Fruit fly (Drosophila melanogaster) whole organism, wandering third instar larva: Measurements from ENCODE around the gene dre4.

Experiments used
- CG32264 ChIP-seq: fragments of 200-800 bp; sonication (Bioruptor generic); optimal IDR thresholded peaks from 2 replicates; lab custom pipeline; 2016; ENCODE audit warnings: missing biosample characterization, missing genetic modification characterization
- Dfd ChIP-seq: fragments of >200 bp; optimal IDR thresholded peaks from 2 replicates; lab custom pipeline; 2017; ENCODE audit warnings: missing biosample characterization, missing genetic modification characterization
- GATAd ChIP-seq: sonication (Bioruptor generic); optimal IDR thresholded peaks from 2 replicates; lab custom pipeline; 2016; ENCODE audit warnings: missing biosample characterization, missing genetic modification characterization
- HLH106 ChIP-seq: fragments of 200-800 bp; optimal IDR thresholded peaks from 3 replicates; lab custom pipeline; 2019; ENCODE audit warnings: missing biosample characterization, mild to moderate bottlenecking, missing genetic modification characterization, moderate library complexity
- Hnf4 ChIP-seq: fragments of 200-800 bp; sonication (Bioruptor generic); optimal IDR thresholded peaks from 2 replicates; lab custom pipeline; 2016; ENCODE audit warnings: missing biosample characterization, mild to moderate bottlenecking, missing genetic modification characterization
- Hr83 ChIP-seq: fragments of 200-300 bp; sonication (Bioruptor generic); optimal IDR thresholded peaks from 2 replicates; lab custom pipeline; 2016; ENCODE audit warnings: missing biosample characterization, mild to moderate bottlenecking, missing genetic modification characterization, moderate library complexity; ENCODE audit not compliant: poor library complexity, severe bottlenecking
- Jra ChIP-seq: sonication (Bioruptor generic); optimal IDR thresholded peaks from 2 replicates; lab custom pipeline; 2016; ENCODE audit warnings: missing biosample characterization, missing genetic modification characterization
- Mio ChIP-seq: sonication (Bioruptor generic); optimal IDR thresholded peaks from 2 replicates; lab custom pipeline; 2016; ENCODE audit warnings: missing biosample characterization, missing genetic modification characterization
- Myc ChIP-seq: fragments of >200 bp; optimal IDR thresholded peaks from 2 replicates; lab custom pipeline; 2017
- N ChIP-seq: fragments of >200 bp; optimal IDR thresholded peaks from 2 replicates; lab custom pipeline; 2018; ENCODE audit warnings: missing biosample characterization, missing external identifiers, missing genetic modification characterization
- OdsH ChIP-seq: fragments of 200-800 bp; sonication (Bioruptor generic); optimal IDR thresholded peaks from 2 replicates; lab custom pipeline; 2016; ENCODE audit warnings: missing biosample characterization, mild to moderate bottlenecking, missing genetic modification characterization
- Rel ChIP-seq, 2 experiments: fragments of 200-800 bp; sonication (Bioruptor generic) in 1 of 2; optimal IDR thresholded peaks; 2 replicates in 1 of 2; 3 replicates in 1 of 2; lab custom pipeline; 2016 to 2019; ENCODE audit warnings: mild to moderate bottlenecking in 2 of 2, missing biosample characterization in 2 of 2, missing genetic modification characterization in 2 of 2, moderate library complexity in 1 of 2
- Sp1 ChIP-seq: fragments of 200-800 bp; sonication (Bioruptor generic); optimal IDR thresholded peaks from 3 replicates; lab custom pipeline; 2019; ENCODE audit warnings: missing biosample characterization, mild to moderate bottlenecking, missing genetic modification characterization, moderate library complexity
- Vsx2 ChIP-seq: fragments of 200-300, 225-300 bp; sonication (Bioruptor generic); optimal IDR thresholded peaks from 2 replicates; lab custom pipeline; 2018; ENCODE audit warnings: missing biosample characterization, missing genetic modification characterization; ENCODE audit not compliant: partially characterized antibody
- br ChIP-seq: fragments of 200-800 bp; sonication (Bioruptor generic); optimal IDR thresholded peaks from 2 replicates; lab custom pipeline; 2016; ENCODE audit warnings: missing biosample characterization, missing genetic modification characterization
- dl ChIP-seq, 2 experiments: fragments of 175-275, 200-275 bp in 1 of 2; fragments of 200-275 bp in 1 of 2; sonication (Bioruptor generic); optimal IDR thresholded peaks; lab custom pipeline; 2018; ENCODE audit warnings: mild to moderate bottlenecking in 2 of 2, missing biosample characterization in 2 of 2, missing genetic modification characterization in 2 of 2, moderate library complexity in 2 of 2; ENCODE audit not compliant: partially characterized antibody in 2 of 2, insufficient read depth in 1 of 2
- dmrt93B ChIP-seq: fragments of 200-800 bp; sonication (Bioruptor generic); optimal IDR thresholded peaks from 2 replicates; lab custom pipeline; 2018; ENCODE audit warnings: missing biosample characterization, mild to moderate bottlenecking, missing genetic modification characterization
- dsf ChIP-seq: sonication (Bioruptor generic); optimal IDR thresholded peaks from 2 replicates; lab custom pipeline; 2016; ENCODE audit warnings: missing biosample characterization, missing genetic modification characterization, borderline replicate concordance
- ey ChIP-seq: fragments of 200-800 bp; sonication (Bioruptor generic); optimal IDR thresholded peaks from 2 replicates; lab custom pipeline; 2016; ENCODE audit warnings: missing biosample characterization, missing genetic modification characterization
- foxo ChIP-seq, 2 experiments: fragments of 200-800 bp; sonication (Bioruptor generic); optimal IDR thresholded peaks; 2 replicates in 1 of 2; 3 replicates in 1 of 2; lab custom pipeline; 2016 to 2017; ENCODE audit warnings: missing biosample characterization in 2 of 2, missing genetic modification characterization in 2 of 2
- fru ChIP-seq: fragments of 200-800 bp; sonication (Bioruptor generic); optimal IDR thresholded peaks from 3 replicates; lab custom pipeline; 2016; ENCODE audit warnings: missing biosample characterization, mild to moderate bottlenecking, missing genetic modification characterization
- h ChIP-seq: fragments of 200-800 bp; sonication (Bioruptor generic); optimal IDR thresholded peaks from 3 replicates; lab custom pipeline; 2016; ENCODE audit warnings: missing biosample characterization, mild to moderate bottlenecking, missing genetic modification characterization
- jim ChIP-seq: fragments of 175-275, 200-325 bp; sonication (Bioruptor generic); optimal IDR thresholded peaks from 2 replicates; lab custom pipeline; 2016; ENCODE audit warnings: missing biosample characterization, mild to moderate bottlenecking, missing genetic modification characterization
- lola ChIP-seq: fragments of >200 bp; optimal IDR thresholded peaks from 2 replicates; lab custom pipeline; 2017; ENCODE audit warnings: missing biosample characterization, missing genetic modification characterization
- psq ChIP-seq: fragments of 200-800 bp; sonication (Bioruptor generic); optimal IDR thresholded peaks from 3 replicates; lab custom pipeline; 2017; ENCODE audit warnings: missing biosample characterization, mild to moderate bottlenecking, missing genetic modification characterization, moderate library complexity
- rgr ChIP-seq: fragments of 200-800 bp; sonication (Bioruptor generic); optimal IDR thresholded peaks from 3 replicates; lab custom pipeline; 2016; ENCODE audit warnings: missing biosample characterization, mild to moderate bottlenecking, missing genetic modification characterization
- tai ChIP-seq: sonication (Bioruptor generic); optimal IDR thresholded peaks from 2 replicates; lab custom pipeline; 2016; ENCODE audit warnings: missing biosample characterization, missing genetic modification characterization
- usp ChIP-seq: fragments of >200 bp; optimal IDR thresholded peaks from 2 replicates; lab custom pipeline; 2017; ENCODE audit warnings: missing biosample characterization, missing genetic modification characterization
- woc ChIP-seq: sonication (Bioruptor generic); optimal IDR thresholded peaks from 2 replicates; lab custom pipeline; 2016; ENCODE audit warnings: missing biosample characterization, mild to moderate bottlenecking, missing genetic modification characterization

Gene dre4

dm6 chr3L:1835064-1835463 lies 41.0 kb downstream of the dre4 start, which contains the start of gene Cpr62Bb:
Cpr62Bb (minus strand) TSS chr3L:1835164.
- TF ChIP-seq Myc: no peak
- TF ChIP-seq Sp1 (GFP tag; lab: Kevin White, UChicago): no peak
- no peak for TF ChIP-seq Rel (GFP tag; optimal IDR thresholded peaks at IDR 0.05; lab: Kevin White, UChicago)
- no peak for TF ChIP-seq Rel (tag; optimal IDR thresholded peaks at IDR 0.05; lab: Kevin White, UChicago)
- no peak for TF ChIP-seq Vsx2 (GFP tag; lab: Kevin White, UChicago)
- no peak for TF ChIP-seq dsf (GFP tag; lab: Kevin White, UChicago)
- TF ChIP-seq fru: no peak
- no peak for TF ChIP-seq br (GFP tag; lab: Kevin White, UChicago)

- TF ChIP-seq CG32264 (GFP tag; lab: Kevin White, UChicago) (no peak), usp (GFP tag; lab: Kevin White, UChicago) (no peak), Hr83 (GFP tag; lab: Kevin White, UChicago) (no peak), Myc (peak; percentile 63), tai (GFP tag; lab: Kevin White, UChicago) (no peak), dl (GFP tag; optimal IDR thresholded peaks at IDR 0.05; lab: Kevin White, UChicago; ENCODE audit: insufficient read depth in 1 of 2, partially characterized antibody in 2 of 2) (no peak)
Observed at dm6 chr3L:1831753-1832268, 44.3 kb downstream of the dre4 start, which contains the start of gene Cpr62Ba. Cpr62Ba (minus strand) TSS chr3L:1831783.

- TF ChIP-seq OdsH (GFP tag; lab: Kevin White, UChicago) (peak; percentile 57), dmrt93B (GFP tag; lab: Kevin White, UChicago) (no peak), Rel (GFP tag; optimal IDR thresholded peaks at IDR 0.05; lab: Kevin White, UChicago) (no peak), Rel (tag; optimal IDR thresholded peaks at IDR 0.05; lab: Kevin White, UChicago) (no peak), Hnf4 (GFP tag; lab: Kevin White, UChicago) (peak; percentile 40), HLH106 (tag; lab: Kevin White, UChicago) (peak; percentile 62), jim (no peak), foxo (GFP tag; optimal IDR thresholded peaks at IDR 0.05; lab: Kevin White, UChicago) (peak in 1 of 2 experiments; percentile 69), Sp1 (GFP tag; lab: Kevin White, UChicago) (peak; percentile 51), ey (GFP tag; lab: Kevin White, UChicago) (peak; percentile 55), fru (peak; percentile 69), woc (GFP tag; lab: Kevin White, UChicago) (peak; percentile 23), br (GFP tag; lab: Kevin White, UChicago) (peak; percentile 41), h (GFP tag; lab: Kevin White, UChicago) (peak; percentile 59), rgr (GFP tag; lab: Kevin White, UChicago) (peak; percentile 53)
- TF ChIP-seq, all 38 proteins: peak for 11
Observed at dm6 chr3L:1829539-1829938, 46.6 kb downstream of the dre4 start.

- peak; percentile 6 for TF ChIP-seq Rel (GFP tag; optimal IDR thresholded peaks at IDR 0.05; lab: Kevin White, UChicago)
- TF ChIP-seq Rel (tag; optimal IDR thresholded peaks at IDR 0.05; lab: Kevin White, UChicago): no peak
- TF ChIP-seq Dfd (GFP tag; lab: Kevin White, UChicago): no peak
- TF ChIP-seq, all 38 proteins: peak for 1
Observed at dm6 chr3L:1827809-1828371, 48.2 kb downstream of the dre4 start.

- TF ChIP-seq Mio (no peak), N (GFP tag; lab: Kevin White, UChicago) (no peak), rgr (GFP tag; lab: Kevin White, UChicago) (no peak), OdsH (GFP tag; lab: Kevin White, UChicago) (no peak), CG32264 (GFP tag; lab: Kevin White, UChicago) (no peak), br (GFP tag; lab: Kevin White, UChicago) (no peak), lola (GFP tag; lab: Kevin White, UChicago) (no peak), GATAd (GFP tag; lab: Kevin White, UChicago) (no peak), Dfd (GFP tag; lab: Kevin White, UChicago) (no peak), h (GFP tag; lab: Kevin White, UChicago) (no peak), psq (GFP tag; lab: Kevin White, UChicago) (no peak), foxo (GFP tag; optimal IDR thresholded peaks at IDR 0.05; lab: Kevin White, UChicago) (no peak), dl (GFP tag; optimal IDR thresholded peaks at IDR 0.05; lab: Kevin White, UChicago; ENCODE audit: insufficient read depth in 1 of 2, partially characterized antibody in 2 of 2) (no peak), Jra (no peak), dmrt93B (GFP tag; lab: Kevin White, UChicago) (no peak), dsf (GFP tag; lab: Kevin White, UChicago) (no peak), Vsx2 (GFP tag; lab: Kevin White, UChicago) (no peak)
Observed at dm6 chr3L:1822365-1822764, 53.7 kb downstream of the dre4 start.
